Fruit fly (Drosophila melanogaster) whole organism, wandering third instar larva: Measurements from ENCODE around the gene Jhbp1.
A peak's percentile ranks its signal among the peaks of the same experiment; 100 is the strongest.

Experiments
- Abd-B ChIP-seq: fragments of >200 bp; optimal IDR thresholded peaks from 2 replicates; lab custom pipeline; 2017; ENCODE audit warnings: missing biosample characterization, missing genetic modification characterization
- CG32264 ChIP-seq: fragments of 200-800 bp; sonication (Bioruptor generic); optimal IDR thresholded peaks from 2 replicates; lab custom pipeline; 2016; ENCODE audit warnings: missing biosample characterization, missing genetic modification characterization
- CG9705 ChIP-seq: fragments of 200-800 bp; sonication (Bioruptor generic); optimal IDR thresholded peaks from 2 replicates; lab custom pipeline; 2018; ENCODE audit warnings: missing biosample characterization, mild to moderate bottlenecking, missing genetic modification characterization
- CrebA ChIP-seq: fragments of 200-800 bp; sonication (Bioruptor generic); optimal IDR thresholded peaks from 2 replicates; lab custom pipeline; 2016; ENCODE audit warnings: missing biosample characterization, mild to moderate bottlenecking, missing genetic modification characterization, borderline replicate concordance
- Dif ChIP-seq: fragments of 200-275, 200-300 bp; sonication (Bioruptor generic); optimal IDR thresholded peaks from 2 replicates; lab custom pipeline; 2018; ENCODE audit warnings: missing biosample characterization, missing genetic modification characterization; ENCODE audit not compliant: partially characterized antibody
- HLH106 ChIP-seq: fragments of 200-800 bp; optimal IDR thresholded peaks from 3 replicates; lab custom pipeline; 2019; ENCODE audit warnings: missing biosample characterization, mild to moderate bottlenecking, missing genetic modification characterization, moderate library complexity
- Hnf4 ChIP-seq: fragments of 200-800 bp; sonication (Bioruptor generic); optimal IDR thresholded peaks from 2 replicates; lab custom pipeline; 2016; ENCODE audit warnings: missing biosample characterization, mild to moderate bottlenecking, missing genetic modification characterization
- Hr78 ChIP-seq: fragments of >200 bp; optimal IDR thresholded peaks from 2 replicates; lab custom pipeline; 2017; ENCODE audit warnings: missing biosample characterization, missing genetic modification characterization
- Hr83 ChIP-seq: fragments of 200-300 bp; sonication (Bioruptor generic); optimal IDR thresholded peaks from 2 replicates; lab custom pipeline; 2016; ENCODE audit warnings: missing biosample characterization, mild to moderate bottlenecking, missing genetic modification characterization, moderate library complexity; ENCODE audit not compliant: poor library complexity, severe bottlenecking
- Jra ChIP-seq: sonication (Bioruptor generic); optimal IDR thresholded peaks from 2 replicates; lab custom pipeline; 2016; ENCODE audit warnings: missing biosample characterization, missing genetic modification characterization
- Myc ChIP-seq: fragments of >200 bp; optimal IDR thresholded peaks from 2 replicates; lab custom pipeline; 2017
- N ChIP-seq: fragments of >200 bp; optimal IDR thresholded peaks from 2 replicates; lab custom pipeline; 2018; ENCODE audit warnings: missing biosample characterization, missing external identifiers, missing genetic modification characterization
- OdsH ChIP-seq: fragments of 200-800 bp; sonication (Bioruptor generic); optimal IDR thresholded peaks from 2 replicates; lab custom pipeline; 2016; ENCODE audit warnings: missing biosample characterization, mild to moderate bottlenecking, missing genetic modification characterization
- Rel ChIP-seq, 2 experiments: fragments of 200-800 bp; sonication (Bioruptor generic) in 1 of 2; optimal IDR thresholded peaks; 2 replicates in 1 of 2; 3 replicates in 1 of 2; lab custom pipeline; 2016 to 2019; ENCODE audit warnings: mild to moderate bottlenecking in 2 of 2, missing biosample characterization in 2 of 2, missing genetic modification characterization in 2 of 2, moderate library complexity in 1 of 2
- Sp1 ChIP-seq: fragments of 200-800 bp; sonication (Bioruptor generic); optimal IDR thresholded peaks from 3 replicates; lab custom pipeline; 2019; ENCODE audit warnings: missing biosample characterization, mild to moderate bottlenecking, missing genetic modification characterization, moderate library complexity
- Vsx2 ChIP-seq: fragments of 200-300, 225-300 bp; sonication (Bioruptor generic); optimal IDR thresholded peaks from 2 replicates; lab custom pipeline; 2018; ENCODE audit warnings: missing biosample characterization, missing genetic modification characterization; ENCODE audit not compliant: partially characterized antibody
- brk ChIP-seq: fragments of 200-800 bp; sonication (Bioruptor generic); optimal IDR thresholded peaks from 2 replicates; lab custom pipeline; 2016; ENCODE audit warnings: missing biosample characterization, mild to moderate bottlenecking, missing genetic modification characterization
- dsf ChIP-seq: sonication (Bioruptor generic); optimal IDR thresholded peaks from 2 replicates; lab custom pipeline; 2016; ENCODE audit warnings: missing biosample characterization, missing genetic modification characterization, borderline replicate concordance
- ey ChIP-seq: fragments of 200-800 bp; sonication (Bioruptor generic); optimal IDR thresholded peaks from 2 replicates; lab custom pipeline; 2016; ENCODE audit warnings: missing biosample characterization, missing genetic modification characterization
- foxo ChIP-seq, 2 experiments: fragments of 200-800 bp; sonication (Bioruptor generic); optimal IDR thresholded peaks; 2 replicates in 1 of 2; 3 replicates in 1 of 2; lab custom pipeline; 2016 to 2017; ENCODE audit warnings: missing biosample characterization in 2 of 2, missing genetic modification characterization in 2 of 2
- fru ChIP-seq: fragments of 200-800 bp; sonication (Bioruptor generic); optimal IDR thresholded peaks from 3 replicates; lab custom pipeline; 2016; ENCODE audit warnings: missing biosample characterization, mild to moderate bottlenecking, missing genetic modification characterization
- h ChIP-seq: fragments of 200-800 bp; sonication (Bioruptor generic); optimal IDR thresholded peaks from 3 replicates; lab custom pipeline; 2016; ENCODE audit warnings: missing biosample characterization, mild to moderate bottlenecking, missing genetic modification characterization
- lola ChIP-seq: fragments of >200 bp; optimal IDR thresholded peaks from 2 replicates; lab custom pipeline; 2017; ENCODE audit warnings: missing biosample characterization, missing genetic modification characterization
- pan ChIP-seq: fragments of >200 bp; optimal IDR thresholded peaks from 2 replicates; lab custom pipeline; 2017
- rgr ChIP-seq: fragments of 200-800 bp; sonication (Bioruptor generic); optimal IDR thresholded peaks from 3 replicates; lab custom pipeline; 2016; ENCODE audit warnings: missing biosample characterization, mild to moderate bottlenecking, missing genetic modification characterization
- sage ChIP-seq: fragments of 200-800 bp; sonication (Bioruptor generic); optimal IDR thresholded peaks from 2 replicates; lab custom pipeline; 2016; ENCODE audit warnings: missing biosample characterization, mild to moderate bottlenecking, missing genetic modification characterization
- sv ChIP-seq: fragments of 200-800 bp; sonication (Bioruptor generic); optimal IDR thresholded peaks from 3 replicates; lab custom pipeline; 2016; ENCODE audit warnings: missing biosample characterization, missing genetic modification characterization
- tai ChIP-seq: sonication (Bioruptor generic); optimal IDR thresholded peaks from 2 replicates; lab custom pipeline; 2016; ENCODE audit warnings: missing biosample characterization, missing genetic modification characterization
- usp ChIP-seq: fragments of >200 bp; optimal IDR thresholded peaks from 2 replicates; lab custom pipeline; 2017; ENCODE audit warnings: missing biosample characterization, missing genetic modification characterization
- woc ChIP-seq: sonication (Bioruptor generic); optimal IDR thresholded peaks from 2 replicates; lab custom pipeline; 2016; ENCODE audit warnings: missing biosample characterization, mild to moderate bottlenecking, missing genetic modification characterization

Gene Jhbp1

dm6 chr3R:5010153-5010552 is 44.9 kb downstream of the Jhbp1 start (continued):
- TF ChIP-seq brk (GFP tag; lab: Kevin White, UChicago) (no peak), Jra (no peak), CrebA (GFP tag; lab: Kevin White, UChicago) (no peak), sv (GFP tag; lab: Kevin White, UChicago) (peak; percentile 83), tai (GFP tag; lab: Kevin White, UChicago) (no peak), pan (lab: Kevin White, UChicago) (no peak), Hr78 (GFP tag; lab: Kevin White, UChicago) (no peak), Vsx2 (no peak), Dif (GFP tag; lab: Kevin White, UChicago) (no peak), sage (no peak), CG9705 (GFP tag; lab: Kevin White, UChicago) (no peak)

dm6 chr3R:5010981-5011617 is 45.9 kb downstream of the Jhbp1 start, which contains the start of gene plh:
Gene plh, minus strand, starts transcription at chr3R:5011031.
- TF ChIP-seq Rel (GFP tag; optimal IDR thresholded peaks at IDR 0.05; lab: Kevin White, UChicago) (no peak), Rel (tag; optimal IDR thresholded peaks at IDR 0.05; lab: Kevin White, UChicago) (no peak), ey (GFP tag; lab: Kevin White, UChicago) (no peak), Jra (no peak), Myc (lab: Kevin White, UChicago) (no peak), h (GFP tag; lab: Kevin White, UChicago) (no peak), rgr (GFP tag; lab: Kevin White, UChicago) (no peak), foxo (GFP tag; optimal IDR thresholded peaks at IDR 0.05; lab: Kevin White, UChicago) (no peak), Hr83 (GFP tag; lab: Kevin White, UChicago) (no peak), sage (no peak), CG32264 (GFP tag; lab: Kevin White, UChicago) (no peak), dsf (GFP tag; lab: Kevin White, UChicago) (no peak)

- TF ChIP-seq Dif (GFP tag; lab: Kevin White, UChicago) (no peak), Hnf4 (GFP tag; lab: Kevin White, UChicago) (no peak), foxo (GFP tag; optimal IDR thresholded peaks at IDR 0.05; lab: Kevin White, UChicago) (no peak), pan (lab: Kevin White, UChicago) (no peak), sage (no peak), Sp1 (no peak), Hr78 (GFP tag; lab: Kevin White, UChicago) (no peak), rgr (GFP tag; lab: Kevin White, UChicago) (no peak), Hr83 (GFP tag; lab: Kevin White, UChicago) (no peak), usp (GFP tag; lab: Kevin White, UChicago) (no peak)
Observed at dm6 chr3R:5011908-5012307, 46.7 kb downstream of the Jhbp1 start.

dm6 chr3R:5012674-5013073 is 47.4 kb downstream of the Jhbp1 start:
- TF ChIP-seq foxo (GFP tag; optimal IDR thresholded peaks at IDR 0.05; lab: Kevin White, UChicago), result no peak
- TF ChIP-seq dsf (GFP tag; lab: Kevin White, UChicago), result no peak
- no peak for TF ChIP-seq OdsH (GFP tag; lab: Kevin White, UChicago)
- TF ChIP-seq HLH106 (tag; lab: Kevin White, UChicago), result no peak
- TF ChIP-seq woc (GFP tag; lab: Kevin White, UChicago), result no peak
- TF ChIP-seq N, result no peak
- no peak for TF ChIP-seq Myc (lab: Kevin White, UChicago)
- no peak for TF ChIP-seq CG32264 (GFP tag; lab: Kevin White, UChicago)
- no peak for TF ChIP-seq CG9705 (GFP tag; lab: Kevin White, UChicago)
- no peak for TF ChIP-seq Hr78 (GFP tag; lab: Kevin White, UChicago)
- no peak for TF ChIP-seq sv (GFP tag; lab: Kevin White, UChicago)
- no peak for TF ChIP-seq ey (GFP tag; lab: Kevin White, UChicago)
- TF ChIP-seq tai (GFP tag; lab: Kevin White, UChicago), result no peak
- TF ChIP-seq brk (GFP tag; lab: Kevin White, UChicago), result no peak
- TF ChIP-seq lola (GFP tag; lab: Kevin White, UChicago), result no peak
- TF ChIP-seq Abd-B, result no peak
- no peak for TF ChIP-seq pan (lab: Kevin White, UChicago)
- no peak for TF ChIP-seq fru (GFP tag; lab: Kevin White, UChicago)
